Worm (Caenorhabditis elegans) whole organism, L1 larva: Measurements from ENCODE around the gene mrpl-37.

Experiments used
- C04F5.9 ChIP-seq: sonication (generic microtip); optimal IDR thresholded peaks from 2 replicates; lab custom pipeline; 2016; ENCODE audit warnings: missing genetic modification characterization, missing compliant biosample characterization
- F16B12.6 ChIP-seq: fragments of 150-350 bp; optimal IDR thresholded peaks from 2 replicates; lab custom pipeline; 2014; ENCODE audit warnings: missing biosample characterization, missing genetic modification characterization
- aly-2 ChIP-seq: fragments of 150-350 bp; optimal IDR thresholded peaks from 2 replicates; lab custom pipeline; 2014; ENCODE audit warnings: missing biosample characterization, missing genetic modification characterization
- ceh-88 ChIP-seq: fragments of 200-800 bp; sonication (Bioruptor generic); IDR thresholded peaks from 2 replicates; pipeline ENCODE4 v1.3.6; 2022; ENCODE audit warnings: missing genetic modification characterization, missing compliant biosample characterization
- ces-1 ChIP-seq: fragments of 150-350 bp; optimal IDR thresholded peaks from 2 replicates; lab custom pipeline; 2014; ENCODE audit warnings: missing biosample characterization, missing genetic modification reagents, missing genetic modification characterization
- dpl-1 ChIP-seq, 3 experiments: fragments of 150-350 bp in 2 of 3; sonication (generic microtip) in 1 of 3; optimal IDR thresholded peaks; 2 replicates each; lab custom pipeline; 2014 to 2017; ENCODE audit warnings: missing biosample characterization in 3 of 3, missing genetic modification characterization in 3 of 3, missing genetic modification reagents in 3 of 3
- efl-1 ChIP-seq, 4 experiments: fragments of 150-350 bp; optimal IDR thresholded peaks in 3 of 4; peaks in 1 of 4; 1 replicate in 1 of 4; 2 replicates in 3 of 4; lab custom pipeline; 2014; ENCODE audit warnings: missing biosample characterization in 2 of 4, missing genetic modification characterization in 2 of 4, missing genetic modification reagents in 2 of 4
- egl-13 ChIP-seq: sonication (generic microtip); optimal IDR thresholded peaks from 2 replicates; lab custom pipeline; 2016; ENCODE audit warnings: missing genotype, missing genetic modification reagents, missing genetic modification characterization, missing compliant biosample characterization
- elt-2 ChIP-seq: sonication (generic microtip); optimal IDR thresholded peaks from 2 replicates; lab custom pipeline; 2016; ENCODE audit warnings: missing genetic modification characterization, mild to moderate bottlenecking, inconsistent platforms, missing compliant biosample characterization, missing genetic modification reagents
- ets-5 ChIP-seq: fragments of 200-800 bp; sonication (Bioruptor generic); IDR thresholded peaks from 2 replicates; pipeline ENCODE4 v1.3.6; 2022; ENCODE audit warnings: missing genetic modification characterization, missing compliant biosample characterization
- fkh-10 ChIP-seq: sonication (generic microtip); optimal IDR thresholded peaks from 2 replicates; lab custom pipeline; 2017; ENCODE audit warnings: missing biosample characterization, missing genetic modification reagents, missing genetic modification characterization
- fos-1 ChIP-seq: fragments of 150-350 bp; optimal IDR thresholded peaks from 2 replicates; lab custom pipeline; 2014; ENCODE audit warnings: missing biosample characterization, missing genetic modification characterization
- grh-1 ChIP-seq: fragments of 200-800 bp; sonication (Bioruptor generic); IDR thresholded peaks from 2 replicates; pipeline ENCODE4 v1.3.6; 2022; ENCODE audit warnings: missing genetic modification reagents, missing genetic modification characterization, missing compliant biosample characterization
- hlh-17 ChIP-seq: fragments of 200-800 bp; sonication (Bioruptor generic); optimal IDR thresholded peaks from 2 replicates; lab custom pipeline; 2018; ENCODE audit warnings: missing genetic modification characterization, mild to moderate bottlenecking, missing compliant biosample characterization, moderate library complexity, borderline replicate concordance
- hlh-4 ChIP-seq: sonication (generic microtip); optimal IDR thresholded peaks from 2 replicates; lab custom pipeline; 2016; ENCODE audit warnings: mild to moderate bottlenecking, missing genetic modification characterization, missing compliant biosample characterization
- hpl-2 ChIP-seq: fragments of 150-350 bp; optimal IDR thresholded peaks from 2 replicates; lab custom pipeline; 2014; ENCODE audit warnings: missing biosample characterization, missing genetic modification reagents, missing genetic modification characterization
- irx-1 ChIP-seq: sonication (generic microtip); optimal IDR thresholded peaks from 2 replicates; lab custom pipeline; 2016; ENCODE audit warnings: missing genetic modification characterization, missing compliant biosample characterization
- lin-13 ChIP-seq: fragments of 150-350 bp; optimal IDR thresholded peaks from 2 replicates; lab custom pipeline; 2014; ENCODE audit warnings: missing biosample characterization, missing genetic modification reagents, missing genetic modification characterization
- lin-14 ChIP-seq: fragments of 200-800 bp; sonication (Bioruptor generic); optimal IDR thresholded peaks from 2 replicates; lab custom pipeline; 2018; ENCODE audit warnings: mild to moderate bottlenecking, missing genetic modification characterization, moderate library complexity, missing compliant biosample characterization
- lin-15B ChIP-seq: fragments of 150-350 bp; sonication (generic microtip); optimal IDR thresholded peaks from 3 replicates; lab custom pipeline; 2014; ENCODE audit warnings: missing biosample characterization, missing genetic modification characterization
- lin-35 ChIP-seq, 2 experiments: fragments of 150-350 bp; optimal IDR thresholded peaks; 2 replicates each; lab custom pipeline; 2014; ENCODE audit warnings: missing biosample characterization in 2 of 2, missing genetic modification characterization in 2 of 2, missing genetic modification reagents in 2 of 2
- lsy-2 ChIP-seq, 2 experiments: fragments of 150-350 bp; optimal IDR thresholded peaks; 2 replicates each; lab custom pipeline; 2014; ENCODE audit warnings: missing biosample characterization in 2 of 2, missing genetic modification characterization in 2 of 2
- mab-9 ChIP-seq: fragments of 200-800 bp; sonication (Bioruptor generic); IDR thresholded peaks from 2 replicates; pipeline ENCODE4 v1.3.6; 2022; ENCODE audit warnings: missing genetic modification reagents, missing genetic modification characterization, missing compliant biosample characterization
- mdl-1 ChIP-seq, 2 experiments: fragments of 150-350 bp; optimal IDR thresholded peaks; 2 replicates each; lab custom pipeline; 2014 to 2017; ENCODE audit warnings: missing biosample characterization in 2 of 2, missing genetic modification characterization in 2 of 2, inconsistent platforms in 1 of 2
- mep-1 ChIP-seq: fragments of 150-350 bp; optimal IDR thresholded peaks from 2 replicates; lab custom pipeline; 2014; ENCODE audit warnings: missing biosample characterization, missing genetic modification characterization
- nhr-19 ChIP-seq: fragments of 200-800 bp; sonication (Bioruptor generic); conservative IDR thresholded peaks from 2 replicates; pipeline ENCODE4 v1.3.6; 2022; ENCODE audit warnings: missing genetic modification characterization, missing compliant biosample characterization
- nhr-20 ChIP-seq: sonication (generic microtip); optimal IDR thresholded peaks from 2 replicates; lab custom pipeline; 2016; ENCODE audit warnings: mild to moderate bottlenecking, missing genetic modification characterization, missing compliant biosample characterization
- nhr-28 ChIP-seq: fragments of 150-350 bp; optimal IDR thresholded peaks from 2 replicates; lab custom pipeline; 2014; ENCODE audit warnings: missing biosample characterization, missing genetic modification characterization
- nhr-47 ChIP-seq: sonication (generic microtip); optimal IDR thresholded peaks from 2 replicates; lab custom pipeline; 2016; ENCODE audit warnings: mild to moderate bottlenecking, missing genetic modification characterization, moderate library complexity, missing compliant biosample characterization
- nhr-76 ChIP-seq: sonication (generic microtip); optimal IDR thresholded peaks from 2 replicates; lab custom pipeline; 2017; ENCODE audit warnings: missing biosample characterization, missing genetic modification characterization
- nhr-77 ChIP-seq: fragments of 150-350 bp; optimal IDR thresholded peaks from 2 replicates; lab custom pipeline; 2014; ENCODE audit warnings: missing biosample characterization, missing genetic modification characterization
- nhr-84 ChIP-seq: sonication (generic microtip); optimal IDR thresholded peaks from 2 replicates; lab custom pipeline; 2017; ENCODE audit warnings: missing biosample characterization, missing genetic modification characterization
- nhr-85 ChIP-seq: sonication (generic microtip); peaks from one replicate; lab custom pipeline; 2016; ENCODE audit warnings: missing genetic modification characterization, inconsistent platforms, missing compliant biosample characterization
- nhr-90 ChIP-seq: sonication (generic microtip); optimal IDR thresholded peaks from 2 replicates; lab custom pipeline; 2016; ENCODE audit warnings: mild to moderate bottlenecking, missing genetic modification characterization, missing compliant biosample characterization; ENCODE audit not compliant: poor library complexity
- skn-1 ChIP-seq: fragments of 150-350 bp; optimal IDR thresholded peaks from 2 replicates; lab custom pipeline; 2014; ENCODE audit warnings: missing biosample characterization, missing genetic modification characterization
- snpc-4 ChIP-seq: fragments of 150-350 bp; optimal IDR thresholded peaks from 2 replicates; lab custom pipeline; 2014; ENCODE audit warnings: missing biosample characterization, missing genetic modification characterization
- snu-23 ChIP-seq: sonication (generic microtip); optimal IDR thresholded peaks from 2 replicates; lab custom pipeline; 2016; ENCODE audit warnings: missing genetic modification characterization, missing compliant biosample characterization
- sup-37 ChIP-seq: fragments of 200-800 bp; sonication (Bioruptor generic); optimal IDR thresholded peaks from 2 replicates; lab custom pipeline; 2018; ENCODE audit warnings: mild to moderate bottlenecking, missing genetic modification characterization, missing compliant biosample characterization
- swsn-7 ChIP-seq: sonication (generic microtip); optimal IDR thresholded peaks from 2 replicates; lab custom pipeline; 2016; ENCODE audit warnings: missing genetic modification characterization, missing compliant biosample characterization
- tbx-2 ChIP-seq: sonication (generic microtip); optimal IDR thresholded peaks from 2 replicates; lab custom pipeline; 2016; ENCODE audit warnings: missing genetic modification characterization, missing compliant biosample characterization
- tlp-1 ChIP-seq: fragments of 150-350 bp; optimal IDR thresholded peaks from 2 replicates; lab custom pipeline; 2014; ENCODE audit warnings: missing biosample characterization, missing genetic modification characterization
- unc-130 ChIP-seq: fragments of 150-350 bp; optimal IDR thresholded peaks from 2 replicates; lab custom pipeline; 2017; ENCODE audit warnings: missing biosample characterization, missing genetic modification characterization, inconsistent platforms
- unc-86 ChIP-seq: sonication (generic microtip); optimal IDR thresholded peaks from 2 replicates; lab custom pipeline; 2016; ENCODE audit warnings: missing genetic modification characterization, missing compliant biosample characterization
- vab-15 ChIP-seq: sonication (generic microtip); optimal IDR thresholded peaks from 2 replicates; lab custom pipeline; 2017; ENCODE audit warnings: missing genotype, mild to moderate bottlenecking, missing genetic modification characterization, missing compliant biosample characterization

The mrpl-37 gene

DNA sequence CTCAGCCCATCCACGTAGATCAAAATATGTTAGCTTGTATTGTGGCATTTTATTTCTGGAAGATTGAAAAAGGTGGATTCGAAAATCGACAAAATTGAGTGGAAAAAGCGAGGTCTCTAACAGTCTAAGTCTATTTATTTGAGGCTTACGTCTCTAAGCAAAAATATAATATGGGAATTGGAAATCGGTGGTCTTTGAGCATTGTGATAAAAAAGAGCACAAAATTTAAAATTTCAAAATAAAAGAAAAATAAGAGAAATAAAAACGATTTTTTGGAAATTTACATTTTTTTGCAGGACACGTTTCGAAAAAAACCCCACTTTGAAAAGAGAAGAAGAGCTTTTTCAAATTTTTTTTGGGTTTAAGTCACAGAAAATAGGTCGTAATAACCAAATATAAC lies 38.2 kb upstream of the mrpl-37 start, which contains the start of gene gst-15:
Gene gst-15, minus strand, starts transcription at position 101 of the 400 bp plus-strand sequence.
- TF ChIP-seq snpc-4 (tag; lab: Kevin White, UChicago), result no peak
- TF ChIP-seq swsn-7 (tag; lab: Kevin White, UChicago), result no peak
- no peak for TF ChIP-seq F16B12.6 (tag; lab: Kevin White, UChicago)
- no peak for TF ChIP-seq nhr-28 (tag; lab: Kevin White, UChicago)
- no peak for TF ChIP-seq ceh-88 (GFP tag; lab: Robert Waterston, UW)
- no peak for TF ChIP-seq unc-130 (tag; lab: Kevin White, UChicago)
- TF ChIP-seq lsy-2 (tag; optimal IDR thresholded peaks at IDR 0.05; lab: Kevin White, UChicago), result no peak
- no peak for TF ChIP-seq nhr-85 (tag; lab: Kevin White, UChicago)
- no peak for TF ChIP-seq hlh-4
- TF ChIP-seq ces-1 (GFP tag; lab: Kevin White, UChicago), result no peak
- no peak for TF ChIP-seq nhr-84 (tag; lab: Kevin White, UChicago)
- no peak for TF ChIP-seq tbx-2 (tag; lab: Kevin White, UChicago)
- no peak for TF ChIP-seq ets-5
- no peak for TF ChIP-seq skn-1 (tag; lab: Kevin White, UChicago)
- no peak for TF ChIP-seq sup-37 (GFP tag; lab: Kevin White, UChicago)
- TF ChIP-seq nhr-77 (tag; lab: Kevin White, UChicago), result no peak

DNA sequence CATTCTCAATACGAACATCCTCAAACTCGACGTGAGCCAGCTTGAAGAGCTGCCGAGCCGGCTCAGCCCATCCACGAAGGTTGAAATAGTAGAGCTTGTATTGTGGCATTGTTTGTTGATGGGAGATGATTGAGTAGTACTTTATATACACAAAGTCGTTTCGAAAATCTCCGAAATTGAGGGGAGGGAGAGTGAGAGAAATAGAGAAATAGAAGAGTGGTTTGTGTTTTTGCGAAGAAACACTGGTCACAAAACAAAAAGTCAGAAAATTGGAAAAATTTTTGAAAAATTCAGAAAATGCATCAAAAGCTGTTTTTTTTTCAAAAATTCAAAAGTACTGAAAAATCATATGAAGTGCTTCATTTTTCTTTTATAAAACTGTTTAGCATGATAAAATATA lies 36.3 kb upstream of the mrpl-37 start, which contains the start of gene gst-24:
Gene gst-24, minus strand, starts transcription at position 181 of the 400 bp plus-strand sequence.
- TF ChIP-seq nhr-84 (tag; lab: Kevin White, UChicago) (no peak), skn-1 (tag; lab: Kevin White, UChicago) (no peak), nhr-20 (tag; lab: Kevin White, UChicago) (no peak), irx-1 (no peak), efl-1 (optimal IDR thresholded peaks at IDR 0.05; lab: Kevin White, UChicago) (no peak), efl-1 (GFP tag; optimal IDR thresholded peaks at IDR 0.05 in 1 of 2; lab: Kevin White, UChicago) (no peak), nhr-77 (tag; lab: Kevin White, UChicago) (peak; percentile 61), fos-1 (tag; lab: Kevin White, UChicago) (no peak), tbx-2 (tag; lab: Kevin White, UChicago) (no peak), vab-15 (no peak), elt-2 (tag; lab: Kevin White, UChicago) (no peak), hlh-17 (GFP tag; lab: Kevin White, UChicago) (no peak), dpl-1 (GFP tag; optimal IDR thresholded peaks at IDR 0.05; lab: Kevin White, UChicago) (peak in 1 of 3 experiments; percentile 6), C04F5.9 (tag; lab: Kevin White, UChicago) (no peak), lin-14 (GFP tag; lab: Kevin White, UChicago) (peak; percentile 29), nhr-76 (tag; lab: Kevin White, UChicago) (no peak), fkh-10 (GFP tag; lab: Kevin White, UChicago) (no peak), nhr-90 (no peak), tlp-1 (tag; lab: Kevin White, UChicago) (no peak), nhr-19 (GFP tag; lab: Robert Waterston, UW) (no peak), lin-15B (no peak), egl-13 (tag; lab: Kevin White, UChicago) (no peak), lin-35 (GFP tag; optimal IDR thresholded peaks at IDR 0.05; lab: Kevin White, UChicago) (peak in 1 of 2 experiments; percentile 15), mep-1 (tag; lab: Kevin White, UChicago) (no peak), hpl-2 (GFP tag; lab: Kevin White, UChicago) (no peak), mdl-1 (tag; optimal IDR thresholded peaks at IDR 0.05; lab: Kevin White, UChicago) (no peak), mab-9 (no peak), grh-1 (GFP tag; lab: Robert Waterston, UW) (no peak), unc-86 (tag; lab: Kevin White, UChicago) (no peak), snu-23 (peak; percentile 3), snpc-4 (tag; lab: Kevin White, UChicago) (no peak), lin-13 (GFP tag; lab: Kevin White, UChicago) (no peak), nhr-47 (tag; lab: Kevin White, UChicago) (no peak), nhr-85 (tag; lab: Kevin White, UChicago) (peak; percentile 67), swsn-7 (tag; lab: Kevin White, UChicago) (no peak), aly-2 (tag; lab: Kevin White, UChicago) (no peak)
